Worm (Caenorhabditis elegans) whole organism, mixed stage, embryonic: ENCODE data around the gene C05G5.5.

ENCODE experiments used
- M03D4.4 ChIP-seq: sonication (generic microtip); optimal IDR thresholded peaks from 2 replicates; lab custom pipeline; 2017; ENCODE audit warnings: mild to moderate bottlenecking, missing genetic modification characterization, missing compliant biosample characterization
- blmp-1 ChIP-seq: fragments of 150-350 bp; optimal IDR thresholded peaks from 2 replicates; lab custom pipeline; 2014; ENCODE audit warnings: missing biosample characterization, missing genetic modification characterization
- ceh-43 ChIP-seq: fragments of 200-800 bp; sonication (Bioruptor generic); optimal IDR thresholded peaks from 2 replicates; lab custom pipeline; 2018; ENCODE audit warnings: mild to moderate bottlenecking, missing genetic modification characterization, moderate library complexity, missing compliant biosample characterization
- ceh-83 ChIP-seq: fragments of 200-800 bp; sonication (Bioruptor generic); optimal IDR thresholded peaks from 2 replicates; lab custom pipeline; 2018; ENCODE audit warnings: mild to moderate bottlenecking, missing genetic modification characterization, missing compliant biosample characterization
- ces-1 ChIP-seq: fragments of 150-350 bp; optimal IDR thresholded peaks from 2 replicates; lab custom pipeline; 2014; ENCODE audit warnings: missing biosample characterization, missing genetic modification reagents, missing genetic modification characterization
- cnd-1 ChIP-seq: fragments of 200-800 bp; sonication (Bioruptor generic); optimal IDR thresholded peaks from 2 replicates; lab custom pipeline; 2018; ENCODE audit warnings: mild to moderate bottlenecking, missing genetic modification characterization, missing compliant biosample characterization
- drap-1 ChIP-seq: fragments of 200-800 bp; sonication (Bioruptor generic); optimal IDR thresholded peaks from 3 replicates; lab custom pipeline; 2018; ENCODE audit warnings: mild to moderate bottlenecking, missing genetic modification characterization, missing compliant biosample characterization
- elt-1 ChIP-seq: sonication (generic microtip); optimal IDR thresholded peaks from 2 replicates; lab custom pipeline; 2017; ENCODE audit warnings: missing genetic modification characterization, mild to moderate bottlenecking, missing compliant biosample characterization, antibody characterized with exemption, moderate library complexity, borderline replicate concordance; ENCODE audit not compliant: insufficient read depth
- elt-3 ChIP-seq: fragments of 150-350 bp; optimal IDR thresholded peaks from 2 replicates; lab custom pipeline; 2014; ENCODE audit warnings: missing biosample characterization, missing genetic modification characterization
- flh-1 ChIP-seq: fragments of 200-800 bp; sonication (Bioruptor generic); optimal IDR thresholded peaks from 2 replicates; lab custom pipeline; 2018; ENCODE audit warnings: mild to moderate bottlenecking, missing genetic modification characterization, moderate library complexity, missing compliant biosample characterization
- ham-2 ChIP-seq: fragments of 200-800 bp; sonication (Bioruptor generic); optimal IDR thresholded peaks from 2 replicates; lab custom pipeline; 2018; ENCODE audit warnings: mild to moderate bottlenecking, missing genetic modification characterization, missing compliant biosample characterization
- hlh-1 ChIP-seq: fragments of 150-350 bp; optimal IDR thresholded peaks from 2 replicates; lab custom pipeline; 2014; ENCODE audit warnings: missing biosample characterization, missing genetic modification reagents, missing genetic modification characterization
- lin-13 ChIP-seq: fragments of 150-350 bp; optimal IDR thresholded peaks from 2 replicates; lab custom pipeline; 2014; ENCODE audit warnings: missing biosample characterization, missing genetic modification characterization
- lsy-2 ChIP-seq: fragments of 150-350 bp; optimal IDR thresholded peaks from 2 replicates; lab custom pipeline; 2014; ENCODE audit warnings: missing biosample characterization, missing genetic modification characterization
- mab-5 ChIP-seq: fragments of 150-350 bp; optimal IDR thresholded peaks from 2 replicates; lab custom pipeline; 2014; ENCODE audit warnings: missing biosample characterization, missing genetic modification characterization
- mep-1 ChIP-seq: fragments of 150-350 bp; optimal IDR thresholded peaks from 2 replicates; lab custom pipeline; 2017; ENCODE audit warnings: missing biosample characterization, missing genetic modification reagents, missing genetic modification characterization, inconsistent platforms
- mls-2 ChIP-seq: sonication (generic microtip); optimal IDR thresholded peaks from 2 replicates; lab custom pipeline; 2016; ENCODE audit warnings: mild to moderate bottlenecking, missing genetic modification characterization, moderate library complexity, missing compliant biosample characterization
- nhr-2 ChIP-seq: fragments of 150-350 bp; optimal IDR thresholded peaks from 2 replicates; lab custom pipeline; 2014; ENCODE audit warnings: missing biosample characterization, missing genetic modification characterization
- nhr-237 ChIP-seq: fragments of 150-350 bp; optimal IDR thresholded peaks from 2 replicates; lab custom pipeline; 2014; ENCODE audit warnings: missing biosample characterization, missing genetic modification characterization
- nhr-76 ChIP-seq: sonication (generic microtip); optimal IDR thresholded peaks from 2 replicates; lab custom pipeline; 2017; ENCODE audit warnings: missing biosample characterization, missing genetic modification characterization
- pha-4 ChIP-seq: fragments of 150-350 bp; optimal IDR thresholded peaks from 2 replicates; lab custom pipeline; 2018; ENCODE audit warnings: missing biosample characterization, missing genetic modification reagents, missing genetic modification characterization
- sem-2 ChIP-seq: fragments of 200-800 bp; sonication (Bioruptor generic); optimal IDR thresholded peaks from 2 replicates; lab custom pipeline; 2018; ENCODE audit warnings: mild to moderate bottlenecking, missing genetic modification characterization, missing compliant biosample characterization
- snpc-4 ChIP-seq: fragments of 150-350 bp; optimal IDR thresholded peaks from 2 replicates; lab custom pipeline; 2014; ENCODE audit warnings: missing biosample characterization, missing genetic modification characterization
- unc-120 ChIP-seq: sonication (generic microtip); optimal IDR thresholded peaks from 2 replicates; lab custom pipeline; 2017; ENCODE audit warnings: missing genetic modification characterization, missing compliant biosample characterization; ENCODE audit not compliant: poor library complexity, severe bottlenecking
- unc-39 ChIP-seq: fragments of 150-350 bp; optimal IDR thresholded peaks from 2 replicates; lab custom pipeline; 2014; ENCODE audit warnings: missing biosample characterization, missing genetic modification characterization
- unc-62 ChIP-seq: fragments of 150-350 bp; optimal IDR thresholded peaks from 2 replicates; lab custom pipeline; 2014; ENCODE audit warnings: missing biosample characterization, missing genetic modification reagents, missing genetic modification characterization
- zip-8 ChIP-seq: fragments of 150-350 bp; optimal IDR thresholded peaks from 2 replicates; lab custom pipeline; 2014; ENCODE audit warnings: missing biosample characterization, missing genetic modification characterization
- ztf-11 ChIP-seq: fragments of 150-350 bp; optimal IDR thresholded peaks from 2 replicates; lab custom pipeline; 2014; ENCODE audit warnings: missing biosample characterization, missing genetic modification characterization

The C05G5.5 gene

ce11 chrX:14804706-14805105 is 43.8 kb upstream of the C05G5.5 start (continued):
- TF ChIP-seq hlh-1 (tag; lab: Kevin White, UChicago), result no peak
- TF ChIP-seq lsy-2 (tag; lab: Kevin White, UChicago), result no peak

- TF ChIP-seq pha-4 (tag; lab: Kevin White, UChicago) (no peak), drap-1 (no peak), elt-3 (tag; lab: Kevin White, UChicago) (no peak), sem-2 (GFP tag; lab: Kevin White, UChicago) (no peak), zip-8 (tag; lab: Kevin White, UChicago) (no peak), lsy-2 (tag; lab: Kevin White, UChicago) (no peak), snpc-4 (tag; lab: Kevin White, UChicago) (no peak), mep-1 (tag; lab: Kevin White, UChicago) (no peak), lin-13 (tag; lab: Kevin White, UChicago) (no peak), cnd-1 (tag; lab: Kevin White, UChicago) (no peak), M03D4.4 (tag; lab: Kevin White, UChicago) (no peak), ham-2 (GFP tag; lab: Kevin White, UChicago) (no peak), nhr-2 (tag; lab: Kevin White, UChicago) (no peak)
These were observed 36.5 kb upstream of the C05G5.5 start for ce11 chrX:14797405-14797804.

- TF ChIP-seq ceh-83, result no peak
- TF ChIP-seq M03D4.4 (tag; lab: Kevin White, UChicago), result no peak
- no peak for TF ChIP-seq sem-2 (GFP tag; lab: Kevin White, UChicago)
- no peak for TF ChIP-seq nhr-237 (tag; lab: Kevin White, UChicago)
- no peak for TF ChIP-seq ham-2 (GFP tag; lab: Kevin White, UChicago)
- no peak for TF ChIP-seq flh-1
- TF ChIP-seq ceh-43 (GFP tag; lab: Kevin White, UChicago), result no peak
- TF ChIP-seq ces-1 (GFP tag; lab: Kevin White, UChicago), result no peak
These were observed 33.2 kb upstream of the C05G5.5 start for ce11 chrX:14794170-14794569.

- TF ChIP-seq elt-3 (tag; lab: Kevin White, UChicago) (peak; percentile 51), lsy-2 (tag; lab: Kevin White, UChicago) (no peak)
These were observed 32.4 kb upstream of the C05G5.5 start, which contains the start of gene sprr-2 for ce11 chrX:14793198-14793747. TSS of gene sprr-2 (plus strand) at chrX:14793445.

ce11 chrX:14792315-14793197 is 31.6 kb upstream of the C05G5.5 start:
- TF ChIP-seq unc-62 (GFP tag; lab: Kevin White, UChicago) (no peak), nhr-76 (tag; lab: Kevin White, UChicago) (no peak), ztf-11 (tag; lab: Kevin White, UChicago) (no peak), mab-5 (tag; lab: Kevin White, UChicago) (no peak), ces-1 (GFP tag; lab: Kevin White, UChicago) (no peak), snpc-4 (tag; lab: Kevin White, UChicago) (no peak), cnd-1 (tag; lab: Kevin White, UChicago) (no peak), unc-120 (tag; lab: Kevin White, UChicago) (no peak), mls-2 (tag; lab: Kevin White, UChicago) (no peak), ceh-43 (GFP tag; lab: Kevin White, UChicago) (no peak), elt-1 (tag; lab: Kevin White, UChicago) (no peak), blmp-1 (no peak)

- TF ChIP-seq unc-39 (tag; lab: Kevin White, UChicago) (no peak), nhr-76 (tag; lab: Kevin White, UChicago) (no peak), nhr-237 (tag; lab: Kevin White, UChicago) (no peak), unc-62 (GFP tag; lab: Kevin White, UChicago) (no peak), lsy-2 (tag; lab: Kevin White, UChicago) (no peak), drap-1 (no peak)
These were observed 30.3 kb upstream of the C05G5.5 start for ce11 chrX:14791195-14791739.
